Worm (Caenorhabditis elegans) whole organism, mixed stage, embryonic: ENCODE results near the gene lab-2.

Experiments
- blmp-1 ChIP-seq: fragments of 150-350 bp; optimal IDR thresholded peaks from 2 replicates; lab custom pipeline; 2014; ENCODE audit warnings: missing biosample characterization, missing genetic modification characterization
- ceh-83 ChIP-seq: fragments of 200-800 bp; sonication (Bioruptor generic); optimal IDR thresholded peaks from 2 replicates; lab custom pipeline; 2018; ENCODE audit warnings: mild to moderate bottlenecking, missing genetic modification characterization, missing compliant biosample characterization
- flh-1 ChIP-seq: fragments of 200-800 bp; sonication (Bioruptor generic); optimal IDR thresholded peaks from 2 replicates; lab custom pipeline; 2018; ENCODE audit warnings: mild to moderate bottlenecking, missing genetic modification characterization, moderate library complexity, missing compliant biosample characterization
- lin-13 ChIP-seq: fragments of 150-350 bp; optimal IDR thresholded peaks from 2 replicates; lab custom pipeline; 2014; ENCODE audit warnings: missing biosample characterization, missing genetic modification characterization
- lsy-2 ChIP-seq: fragments of 150-350 bp; optimal IDR thresholded peaks from 2 replicates; lab custom pipeline; 2014; ENCODE audit warnings: missing biosample characterization, missing genetic modification characterization
- mep-1 ChIP-seq: fragments of 150-350 bp; optimal IDR thresholded peaks from 2 replicates; lab custom pipeline; 2017; ENCODE audit warnings: missing biosample characterization, missing genetic modification reagents, missing genetic modification characterization, inconsistent platforms
- nhr-237 ChIP-seq: fragments of 150-350 bp; optimal IDR thresholded peaks from 2 replicates; lab custom pipeline; 2014; ENCODE audit warnings: missing biosample characterization, missing genetic modification characterization
- nhr-76 ChIP-seq: sonication (generic microtip); optimal IDR thresholded peaks from 2 replicates; lab custom pipeline; 2017; ENCODE audit warnings: missing biosample characterization, missing genetic modification characterization
- pha-4 ChIP-seq: fragments of 150-350 bp; optimal IDR thresholded peaks from 2 replicates; lab custom pipeline; 2018; ENCODE audit warnings: missing biosample characterization, missing genetic modification reagents, missing genetic modification characterization
- unc-120 ChIP-seq: sonication (generic microtip); optimal IDR thresholded peaks from 2 replicates; lab custom pipeline; 2017; ENCODE audit warnings: missing genetic modification characterization, missing compliant biosample characterization; ENCODE audit not compliant: poor library complexity, severe bottlenecking
- unc-62 ChIP-seq: fragments of 150-350 bp; optimal IDR thresholded peaks from 2 replicates; lab custom pipeline; 2014; ENCODE audit warnings: missing biosample characterization, missing genetic modification reagents, missing genetic modification characterization
- ztf-11 ChIP-seq: fragments of 150-350 bp; optimal IDR thresholded peaks from 2 replicates; lab custom pipeline; 2014; ENCODE audit warnings: missing biosample characterization, missing genetic modification characterization

DNA sequence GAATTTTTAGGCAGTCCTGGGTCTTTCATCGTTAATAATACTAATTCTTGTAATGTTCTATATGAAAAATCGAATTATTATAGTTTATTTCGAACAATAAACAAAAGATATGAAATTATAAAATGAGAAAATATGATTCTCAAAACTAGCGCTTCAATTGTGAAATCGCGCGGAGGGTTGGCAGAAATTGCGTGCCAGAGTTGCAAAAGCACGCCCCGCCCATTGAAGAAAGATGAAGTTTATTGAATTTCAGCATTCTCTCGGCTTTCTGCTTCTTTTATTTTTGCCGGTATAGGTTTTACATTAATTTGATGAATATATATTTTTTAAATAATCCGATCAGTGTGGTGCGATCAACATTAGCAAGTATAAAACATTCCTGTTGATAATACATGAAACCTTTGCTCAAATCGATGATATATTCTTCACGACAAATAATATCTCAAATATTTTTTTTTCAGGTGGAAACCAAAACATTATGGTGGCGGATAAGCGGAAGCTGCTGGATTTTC is 29.7 kb upstream of the lab-2 start, which contains the start of the genes eco-1 and hmgr-1:
- TF ChIP-seq ceh-83 (no peak), unc-120 (tag; lab: Kevin White, UChicago) (no peak), mep-1 (tag; lab: Kevin White, UChicago) (peak; percentile 44), flh-1 (GFP tag; lab: Kevin White, UChicago) (no peak), lsy-2 (tag; lab: Kevin White, UChicago) (peak; percentile 64), nhr-76 (no peak), nhr-237 (no peak), blmp-1 (no peak), ztf-11 (no peak), lin-13 (tag; lab: Kevin White, UChicago) (no peak), pha-4 (no peak), unc-62 (no peak)
